Worm (Caenorhabditis elegans) whole organism, dauer: ENCODE measurements around the gene F40G9.19.

Experiments
- unc-62 ChIP-seq: sonication (generic microtip); optimal IDR thresholded peaks from 2 replicates; lab custom pipeline; 2017; ENCODE audit warnings: missing biosample characterization, missing genetic modification reagents, missing genetic modification characterization

The F40G9.19 gene

ce11 chrIII:190686-191085 is 17.1 kb downstream of the F40G9.19 start, which contains the start of gene cox-17:
TSS of gene cox-17 (plus strand) at chrIII:190986.
- TF ChIP-seq unc-62: no peak

- no peak for TF ChIP-seq unc-62
Observed at ce11 chrIII:191803-192202, 18.2 kb downstream of the F40G9.19 start, which contains the start of gene sec-20. TSS of gene sec-20 (plus strand) at chrIII:192103.

DNA sequence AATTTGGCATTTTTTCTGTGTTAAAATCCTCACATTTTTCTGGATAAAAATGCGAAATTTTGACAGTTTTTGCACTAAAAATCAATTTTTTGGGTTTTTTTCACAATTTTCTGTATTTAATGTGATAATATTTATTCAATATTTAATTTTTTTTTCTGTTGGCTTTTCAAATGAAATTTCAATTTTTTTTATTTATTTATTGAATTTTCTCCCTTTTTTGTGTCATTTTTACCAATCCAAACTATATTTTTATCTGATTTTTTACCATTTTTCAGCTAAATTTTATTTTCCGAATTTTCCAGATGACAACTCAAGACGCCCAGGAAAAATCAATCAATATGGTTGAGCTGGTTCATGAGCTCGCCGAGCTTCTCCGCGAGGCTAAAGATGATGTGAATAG is 20.6 kb downstream of the F40G9.19 start, which contains the start of gene F40G9.17:
Gene F40G9.17, plus strand, starts transcription at position 301 of the 400 bp plus-strand sequence.
- no peak for TF ChIP-seq unc-62

ce11 chrIII:203953-204352 is 30.4 kb downstream of the F40G9.19 start:
- no peak for TF ChIP-seq unc-62

- no peak for TF ChIP-seq unc-62
Observed at ce11 chrIII:207023-207422, 33.4 kb downstream of the F40G9.19 start, which contains the start of gene W10C4.1. TSS of gene W10C4.1 (minus strand) at chrIII:207123.

- no peak for TF ChIP-seq unc-62
Observed at ce11 chrIII:208793-209694, 35.4 kb downstream of the F40G9.19 start.

- no peak for TF ChIP-seq unc-62
Observed at ce11 chrIII:209695-210091, 36.1 kb downstream of the F40G9.19 start, which contains the start of gene klp-20. TSS of gene klp-20 (plus strand) at chrIII:209992.

ce11 chrIII:211387-211786 is 37.8 kb downstream of the F40G9.19 start:
- no peak for TF ChIP-seq unc-62

DNA sequence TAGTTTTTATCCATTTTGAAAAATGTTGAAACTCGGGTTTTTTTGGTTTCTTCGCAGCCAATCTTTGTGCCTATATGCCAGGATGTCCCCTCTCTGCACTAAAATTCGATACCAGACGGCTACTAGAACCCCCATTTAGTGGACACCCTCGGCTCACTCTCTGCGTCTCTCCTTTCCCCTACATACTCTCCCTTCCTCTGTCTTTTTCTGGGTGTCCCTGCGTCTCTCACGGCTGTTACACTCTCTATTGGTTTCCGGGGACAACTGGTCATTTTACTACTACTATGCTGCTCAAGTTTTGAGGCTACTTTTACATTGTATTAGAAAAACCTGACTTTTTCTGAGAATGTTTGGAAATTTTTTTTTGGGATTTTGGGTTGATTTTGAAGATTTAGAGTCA is 46.8 kb downstream of the F40G9.19 start:
- no peak for TF ChIP-seq unc-62

DNA sequence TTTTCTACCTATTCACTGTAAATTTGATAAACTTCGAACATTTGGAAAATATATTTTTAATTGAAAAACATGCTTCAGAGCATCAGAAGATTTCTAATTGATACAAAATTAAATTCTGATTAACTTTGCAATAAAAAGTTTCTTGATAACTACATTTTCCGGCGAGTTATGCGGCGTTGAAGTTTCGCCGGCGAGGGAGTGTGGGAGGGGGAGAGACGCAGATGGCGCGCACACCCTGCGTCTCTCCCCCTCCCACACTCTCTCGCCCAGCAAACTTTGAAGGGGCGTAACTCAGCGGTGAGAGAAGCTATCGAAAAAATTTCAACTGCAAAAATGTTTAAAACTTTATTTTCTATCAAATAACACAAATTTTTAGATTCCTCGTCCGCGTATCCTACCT is 48.9 kb downstream of the F40G9.19 start:
- no peak for TF ChIP-seq unc-62
